Fruit fly (Drosophila melanogaster) whole organism, embryonic: ENCODE data around the gene bbg.

Source experiments
- CG1024 ChIP-seq: fragments of 200-800 bp; sonication (Bioruptor generic); IDR thresholded peaks from 2 replicates; pipeline ENCODE4 v1.3.6; 2022; ENCODE audit warnings: missing biosample characterization, missing genetic modification characterization
- CG10366 ChIP-seq: fragments of 200-800 bp; sonication (Bioruptor generic); IDR thresholded peaks from 2 replicates; pipeline ENCODE4 v1.3.6; 2022; ENCODE audit warnings: missing biosample characterization, missing genetic modification characterization
- CG11085 ChIP-seq: fragments of 200-800 bp; sonication (Bioruptor generic); IDR thresholded peaks from 2 replicates; pipeline ENCODE4 v1.3.6; 2022; ENCODE audit warnings: missing biosample characterization, missing genetic modification characterization
- CG12659 ChIP-seq: fragments of 200-800 bp; sonication (Bioruptor generic); optimal IDR thresholded peaks from 3 replicates; lab custom pipeline; 2017; ENCODE audit warnings: mild to moderate bottlenecking, missing biosample characterization, missing genetic modification reagents, missing genetic modification characterization
- CG15696 ChIP-seq: fragments of 200-800 bp; sonication (Bioruptor generic); optimal IDR thresholded peaks from 2 replicates; lab custom pipeline; 2019; ENCODE audit warnings: missing biosample characterization, mild to moderate bottlenecking, missing genetic modification characterization, moderate library complexity
- CG17612 ChIP-seq: fragments of 200-800 bp; sonication (Bioruptor generic); IDR thresholded peaks from 2 replicates; pipeline ENCODE4 v1.3.6; 2022; ENCODE audit warnings: missing biosample characterization, missing genetic modification characterization
- CG18262 ChIP-seq: fragments of 200-800 bp; optimal IDR thresholded peaks from 3 replicates; lab custom pipeline; 2019; ENCODE audit warnings: missing biosample characterization, mild to moderate bottlenecking, missing genetic modification characterization, moderate library complexity
- CG18619 ChIP-seq: fragments of 200-800 bp; sonication (Bioruptor generic); optimal IDR thresholded peaks from 3 replicates; lab custom pipeline; 2017; ENCODE audit warnings: missing biosample characterization, mild to moderate bottlenecking, missing genetic modification characterization
- CG30431 ChIP-seq: fragments of 200-800 bp; sonication (Bioruptor generic); optimal IDR thresholded peaks from 2 replicates; lab custom pipeline; 2017; ENCODE audit warnings: missing biosample characterization, missing genetic modification characterization
- CG31365 ChIP-seq: fragments of 200-800 bp; sonication (Bioruptor generic); optimal IDR thresholded peaks from 2 replicates; lab custom pipeline; 2018; ENCODE audit warnings: missing biosample characterization, mild to moderate bottlenecking, missing genetic modification characterization
- CG3407 ChIP-seq: fragments of 200-800 bp; sonication (Bioruptor generic); optimal IDR thresholded peaks from 2 replicates; lab custom pipeline; 2018; ENCODE audit warnings: missing biosample characterization, mild to moderate bottlenecking, missing genetic modification characterization
- CG4707 ChIP-seq: fragments of 200-800 bp; sonication (Bioruptor generic); optimal IDR thresholded peaks from 2 replicates; lab custom pipeline; 2018; ENCODE audit warnings: missing biosample characterization, mild to moderate bottlenecking, missing genetic modification characterization, moderate library complexity
- CG9727 ChIP-seq: fragments of 200-800 bp; sonication (Bioruptor generic); optimal IDR thresholded peaks from 3 replicates; lab custom pipeline; 2017; ENCODE audit warnings: missing biosample characterization, mild to moderate bottlenecking, missing genetic modification characterization
- CG9932 ChIP-seq: fragments of 200-800 bp; sonication (Bioruptor generic); IDR thresholded peaks from 2 replicates; pipeline ENCODE4 v1.3.6; 2022; ENCODE audit warnings: missing biosample characterization, missing genetic modification characterization
- CHES-1-like ChIP-seq: fragments of 200-800 bp; sonication (Bioruptor generic); optimal IDR thresholded peaks from 2 replicates; lab custom pipeline; 2016; ENCODE audit warnings: missing biosample characterization, missing genetic modification characterization
- Deaf1 ChIP-seq: fragments of 200-800 bp; optimal IDR thresholded peaks from 3 replicates; lab custom pipeline; 2019; ENCODE audit warnings: missing biosample characterization, mild to moderate bottlenecking, missing genetic modification characterization, moderate library complexity
- Drgx ChIP-seq: fragments of 200-800 bp; sonication (Bioruptor generic); IDR thresholded peaks from 2 replicates; pipeline ENCODE4 v1.3.6; 2022; ENCODE audit warnings: missing biosample characterization, missing genetic modification characterization
- Fer1 ChIP-seq: fragments of 200-800 bp; sonication (Bioruptor generic); optimal IDR thresholded peaks from 2 replicates; lab custom pipeline; 2017; ENCODE audit warnings: missing biosample characterization, mild to moderate bottlenecking, missing genetic modification characterization
- Fer3 ChIP-seq: fragments of 200-800 bp; sonication (Bioruptor generic); optimal IDR thresholded peaks from 2 replicates; lab custom pipeline; 2018; ENCODE audit warnings: missing biosample characterization, mild to moderate bottlenecking, missing genetic modification characterization, moderate library complexity
- HLH4C ChIP-seq: fragments of 200-800 bp; sonication (Bioruptor generic); IDR thresholded peaks from 3 replicates; pipeline ENCODE4 v1.3.6; 2022; ENCODE audit warnings: missing biosample characterization, missing genetic modification characterization; ENCODE audit not compliant: partially characterized antibody
- MTF-1 ChIP-seq: fragments of 200-800 bp; sonication (Bioruptor generic); optimal IDR thresholded peaks from 2 replicates; lab custom pipeline; 2018; ENCODE audit warnings: missing biosample characterization, mild to moderate bottlenecking, missing genetic modification characterization, borderline replicate concordance
- Mad ChIP-seq: fragments of 200-800 bp; sonication (Bioruptor generic); optimal IDR thresholded peaks from 2 replicates; lab custom pipeline; 2016; ENCODE audit warnings: missing biosample characterization, missing genetic modification characterization
- Meics ChIP-seq: fragments of 200-800 bp; sonication (Bioruptor generic); optimal IDR thresholded peaks from 2 replicates; lab custom pipeline; 2017; ENCODE audit warnings: missing biosample characterization, mild to moderate bottlenecking, missing genetic modification characterization
- Nf-YB ChIP-seq: fragments of 200-800 bp; sonication (Bioruptor generic); optimal IDR thresholded peaks from 3 replicates; lab custom pipeline; 2019; ENCODE audit warnings: missing biosample characterization, mild to moderate bottlenecking, missing genetic modification characterization, moderate library complexity
- Opbp ChIP-seq: fragments of 200-800 bp; sonication (Bioruptor generic); IDR thresholded peaks from 3 replicates; pipeline ENCODE4 v1.3.6; 2022; ENCODE audit warnings: missing biosample characterization, missing genetic modification characterization; ENCODE audit not compliant: partially characterized antibody
- Pdp1 ChIP-seq, 2 experiments: fragments of 200-800 bp; sonication (Bioruptor generic); optimal IDR thresholded peaks; 3 replicates each; lab custom pipeline; 2016; ENCODE audit warnings: missing biosample characterization in 2 of 2, missing genetic modification characterization in 2 of 2, mild to moderate bottlenecking in 1 of 2, moderate library complexity in 1 of 2
- Rfx ChIP-seq: fragments of 200-800 bp; sonication (Bioruptor generic); IDR thresholded peaks from 2 replicates; pipeline ENCODE4 v1.3.6; 2022; ENCODE audit warnings: missing biosample characterization, missing genetic modification characterization
- Sin3A ChIP-seq: fragments of >200 bp; optimal IDR thresholded peaks from 2 replicates; lab custom pipeline; 2018
- Six4 ChIP-seq: fragments of 200-800 bp; sonication (Bioruptor generic); optimal IDR thresholded peaks from 2 replicates; lab custom pipeline; 2016; ENCODE audit warnings: missing biosample characterization, missing genetic modification characterization
- Sox100B ChIP-seq: fragments of 200-800 bp; sonication (Bioruptor generic); optimal IDR thresholded peaks from 3 replicates; lab custom pipeline; 2018; ENCODE audit warnings: missing biosample characterization, mild to moderate bottlenecking, missing genetic modification characterization
- abd-A ChIP-seq: fragments of 200-800 bp; sonication (Bioruptor generic); optimal IDR thresholded peaks from 3 replicates; lab custom pipeline; 2019; ENCODE audit warnings: missing biosample characterization, mild to moderate bottlenecking, missing genetic modification characterization, moderate library complexity
- ase ChIP-seq: fragments of 200-800 bp; sonication (Bioruptor generic); IDR thresholded peaks from 3 replicates; pipeline ENCODE4 v1.3.6; 2022; ENCODE audit warnings: missing biosample characterization, missing genetic modification characterization
- az2 ChIP-seq: fragments of 200-800 bp; sonication (Bioruptor generic); optimal IDR thresholded peaks from 3 replicates; lab custom pipeline; 2016; ENCODE audit warnings: missing biosample characterization, missing genetic modification characterization
- bab2 ChIP-seq: fragments of 200-800 bp; sonication (Bioruptor generic); optimal IDR thresholded peaks from 2 replicates; lab custom pipeline; 2016; ENCODE audit warnings: missing biosample characterization, missing genetic modification characterization
- crol ChIP-seq: fragments of 200-800 bp; sonication (Bioruptor generic); IDR thresholded peaks from 2 replicates; pipeline ENCODE4 v1.3.6; 2022; ENCODE audit warnings: missing biosample characterization, missing genetic modification characterization
- cwo ChIP-seq: fragments of 200-800 bp; sonication (Bioruptor generic); optimal IDR thresholded peaks from 3 replicates; lab custom pipeline; 2017; ENCODE audit warnings: missing biosample characterization, missing genetic modification characterization, mild to moderate bottlenecking, moderate library complexity, missing genetic modification reagents
- emc ChIP-seq: fragments of 200-800 bp; sonication (Bioruptor generic); optimal IDR thresholded peaks from 2 replicates; lab custom pipeline; 2016; ENCODE audit warnings: missing biosample characterization, missing genetic modification characterization
- fru ChIP-seq: fragments of >200 bp; optimal IDR thresholded peaks from 2 replicates; lab custom pipeline; 2017
- hb ChIP-seq: fragments of 200-800 bp; sonication (Bioruptor generic); IDR thresholded peaks from 3 replicates; pipeline ENCODE4 v1.3.6; 2022; ENCODE audit warnings: missing biosample characterization, missing genetic modification characterization; ENCODE audit not compliant: partially characterized antibody
- hth ChIP-seq: fragments of >200 bp; optimal IDR thresholded peaks from 2 replicates; lab custom pipeline; 2017; ENCODE audit warnings: inconsistent platforms
- maf-S ChIP-seq: fragments of 200-800 bp; sonication (Bioruptor generic); optimal IDR thresholded peaks from 2 replicates; lab custom pipeline; 2016; ENCODE audit warnings: missing biosample characterization, missing genetic modification characterization
- oc ChIP-seq: fragments of 200-800 bp; sonication (Bioruptor generic); optimal IDR thresholded peaks from 2 replicates; lab custom pipeline; 2018; ENCODE audit warnings: missing biosample characterization, mild to moderate bottlenecking, missing genetic modification characterization, moderate library complexity
- ro ChIP-seq: fragments of 200-800 bp; sonication (Bioruptor generic); IDR thresholded peaks from 2 replicates; pipeline ENCODE4 v1.3.6; 2022; ENCODE audit warnings: missing biosample characterization, missing genetic modification characterization
- sc ChIP-seq, 3 experiments: fragments of >200 bp in 2 of 3; fragments of 200-800 bp in 1 of 3; sonication (Bioruptor generic) in 1 of 3; optimal IDR thresholded peaks; 2 replicates in 2 of 3; 3 replicates in 1 of 3; lab custom pipeline; 2017; ENCODE audit warnings: mild to moderate bottlenecking in 1 of 3, missing biosample characterization in 1 of 3, missing genetic modification characterization in 1 of 3, missing genetic modification reagents in 1 of 3
- sd ChIP-seq: fragments of 200-800 bp; sonication (Bioruptor generic); optimal IDR thresholded peaks from 3 replicates; lab custom pipeline; 2018; ENCODE audit warnings: missing biosample characterization, mild to moderate bottlenecking, missing genetic modification characterization, moderate library complexity
- sna ChIP-seq: fragments of 200-800 bp; sonication (Bioruptor generic); IDR thresholded peaks from 2 replicates; pipeline ENCODE4 v1.3.6; 2022; ENCODE audit warnings: missing biosample characterization, missing genetic modification characterization; ENCODE audit not compliant: partially characterized antibody
- tin ChIP-seq: fragments of 200-800 bp; sonication (Bioruptor generic); optimal IDR thresholded peaks from 3 replicates; lab custom pipeline; 2016; ENCODE audit warnings: missing biosample characterization, missing genetic modification characterization
- tio ChIP-seq: fragments of 200-800 bp; sonication (Bioruptor generic); optimal IDR thresholded peaks from 2 replicates; lab custom pipeline; 2017; ENCODE audit warnings: missing biosample characterization, missing genetic modification characterization, inconsistent platforms
- zfh1 ChIP-seq: fragments of 200-800 bp; sonication (Bioruptor generic); IDR thresholded peaks from 3 replicates; pipeline ENCODE4 v1.3.6; 2022; ENCODE audit warnings: missing biosample characterization, missing genetic modification characterization

bbg gene

DNA sequence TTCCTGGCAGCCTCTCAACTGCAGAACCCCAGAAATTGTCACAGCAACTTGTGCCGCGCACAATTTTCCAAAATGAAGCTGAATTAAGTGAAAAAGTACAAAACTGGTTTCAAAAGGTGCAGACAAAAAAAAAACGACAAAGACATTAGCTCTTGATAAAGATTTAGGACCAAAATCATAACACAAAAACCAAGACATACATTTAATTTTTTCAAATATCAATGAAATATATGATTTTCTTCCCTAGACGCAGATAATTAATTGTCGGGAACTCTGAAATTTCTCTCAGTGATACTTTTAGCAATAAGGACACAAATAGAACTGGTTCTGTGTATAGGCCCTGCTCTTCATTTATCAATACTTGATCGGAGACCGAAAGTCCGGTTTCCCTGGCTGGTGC lies 171.4 kb downstream of the bbg start (continued):
- TF ChIP-seq bab2 (GFP tag; lab: Kevin White, UChicago) (peak; percentile 49), ro (GFP tag; lab: Robert Waterston, UW) (no peak), CG11085 (GFP tag; lab: Robert Waterston, UW) (no peak)

DNA sequence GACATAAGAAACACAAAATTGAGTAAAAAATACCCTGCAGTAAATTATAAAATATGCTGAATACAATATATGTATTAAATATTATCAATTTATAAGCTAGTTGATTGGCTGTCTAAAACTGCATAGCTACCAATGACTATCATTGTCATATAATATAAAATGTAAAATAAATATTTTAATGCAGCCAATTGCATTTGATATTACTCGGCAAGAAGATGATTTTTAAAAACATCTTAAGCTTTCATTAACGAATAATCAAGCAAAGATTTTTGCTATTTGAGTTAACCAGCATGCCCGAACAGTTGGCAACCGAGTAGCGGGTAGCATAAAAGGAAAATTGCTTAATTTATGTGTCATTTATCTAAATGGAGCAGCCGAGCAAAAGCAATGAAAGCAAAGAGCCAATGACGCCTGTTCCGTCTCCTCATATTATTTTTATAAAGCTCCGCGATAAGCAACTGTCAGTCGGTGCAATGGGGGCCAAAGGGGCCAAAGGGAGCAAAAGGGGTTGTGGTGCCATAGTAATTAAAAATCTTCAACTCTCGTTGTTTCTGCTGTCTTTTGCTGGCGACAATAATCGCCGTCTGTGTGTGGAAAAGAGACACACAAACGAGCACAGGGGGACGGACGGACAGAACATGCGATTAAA lies 172.8 kb downstream of the bbg start:
- no peak for TF ChIP-seq CG30431 (GFP tag; lab: Kevin White, UChicago)
- TF ChIP-seq CG9932: no peak
- TF ChIP-seq hth (lab: Kevin White, UChicago): no peak
- no peak for TF ChIP-seq Fer1 (GFP tag; lab: Kevin White, UChicago)
- TF ChIP-seq Mad (GFP tag; lab: Kevin White, UChicago): no peak
- peak; percentile 47 for TF ChIP-seq az2 (GFP tag; lab: Kevin White, UChicago)
- 0 out of 2 replicates have a peak, but pooled peaks have one; percentile 35 for TF ChIP-seq Drgx (GFP tag; lab: Robert Waterston, UW)
- no peak for TF ChIP-seq HLH4C
- TF ChIP-seq abd-A: no peak
- TF ChIP-seq CG31365 (tag; lab: Kevin White, UChicago): no peak
- no peak for TF ChIP-seq CG4707 (GFP tag; lab: Kevin White, UChicago)
- no peak for TF ChIP-seq Six4 (GFP tag; lab: Kevin White, UChicago)
- TF ChIP-seq Deaf1: no peak
- TF ChIP-seq ase (GFP tag; lab: Robert Waterston, UW): no peak
- no peak for TF ChIP-seq CG15696 (tag; lab: Kevin White, UChicago)
- TF ChIP-seq CG3407: no peak
- peak; percentile 12 for TF ChIP-seq tin
- no peak for TF ChIP-seq Pdp1 (GFP tag; optimal IDR thresholded peaks at IDR 0.05; lab: Kevin White, UChicago)
- TF ChIP-seq hb: no peak
- TF ChIP-seq emc (GFP tag; lab: Kevin White, UChicago): no peak
- no peak for TF ChIP-seq Opbp (GFP tag; lab: Robert Waterston, UW)
- TF ChIP-seq zfh1 (GFP tag; lab: Robert Waterston, UW): no peak
- no peak for TF ChIP-seq Rfx (GFP tag; lab: Robert Waterston, UW)
- no peak for TF ChIP-seq sd (tag; lab: Kevin White, UChicago)
- TF ChIP-seq crol (GFP tag; lab: Robert Waterston, UW): peak; percentile 83
- TF ChIP-seq CG18619 (GFP tag; lab: Kevin White, UChicago): peak; percentile 7
- TF ChIP-seq CG18262 (tag; lab: Kevin White, UChicago): peak; percentile 70
- TF ChIP-seq oc (tag; lab: Kevin White, UChicago): no peak
- no peak for TF ChIP-seq CHES-1-like
- peak; percentile 21 for TF ChIP-seq CG9727
- TF ChIP-seq Sin3A (lab: Kevin White, UChicago): no peak
- TF ChIP-seq maf-S (GFP tag; lab: Kevin White, UChicago): no peak
- peak; percentile 38 for TF ChIP-seq Meics (GFP tag; lab: Kevin White, UChicago)
- TF ChIP-seq MTF-1 (GFP tag; lab: Kevin White, UChicago): no peak
- no peak for TF ChIP-seq sc (optimal IDR thresholded peaks at IDR 0.05; lab: Kevin White, UChicago)
- no peak for TF ChIP-seq sc (GFP tag; optimal IDR thresholded peaks at IDR 0.05; lab: Kevin White, UChicago)
- peak; percentile 31 for TF ChIP-seq CG12659 (GFP tag; lab: Kevin White, UChicago)
- peak; percentile 44 for TF ChIP-seq CG10366 (GFP tag; lab: Robert Waterston, UW)
- no peak for TF ChIP-seq CG1024 (GFP tag; lab: Robert Waterston, UW)
- TF ChIP-seq cwo: no peak
- TF ChIP-seq Nf-YB (GFP tag; lab: Kevin White, UChicago): no peak
- TF ChIP-seq CG17612 (GFP tag; lab: Robert Waterston, UW): no peak
- no peak for TF ChIP-seq fru (lab: Kevin White, UChicago)
- TF ChIP-seq tio (GFP tag; lab: Kevin White, UChicago): peak; percentile 38
- no peak for TF ChIP-seq Fer3 (tag; lab: Kevin White, UChicago)
- TF ChIP-seq Sox100B: peak; percentile 70
- no peak for TF ChIP-seq sna (GFP tag; lab: Robert Waterston, UW)
